Worm (Caenorhabditis elegans) whole organism, L3 larva: ENCODE data around the gene K09H11.9.

Experiments
- ZK546.5 ChIP-seq: sonication (generic microtip); optimal IDR thresholded peaks from 2 replicates; lab custom pipeline; 2017; ENCODE audit warnings: missing biosample characterization, missing genetic modification characterization
- ama-1 ChIP-seq: fragments of 150-350 bp; optimal IDR thresholded peaks from 2 replicates; lab custom pipeline; 2018
- ceh-16 ChIP-seq: sonication (generic microtip); optimal IDR thresholded peaks from 2 replicates; lab custom pipeline; 2017; ENCODE audit warnings: missing biosample characterization, missing genetic modification characterization
- ceh-28 ChIP-seq: fragments of 150-350 bp; optimal IDR thresholded peaks from 2 replicates; lab custom pipeline; 2014; ENCODE audit warnings: missing biosample characterization, missing genetic modification reagents, missing genetic modification characterization
- egl-5 ChIP-seq: fragments of 150-350 bp; optimal IDR thresholded peaks from 2 replicates; lab custom pipeline; 2017; ENCODE audit warnings: missing biosample characterization, missing genetic modification reagents, missing genetic modification characterization, inconsistent platforms
- hmg-11 ChIP-seq: sonication (generic microtip); optimal IDR thresholded peaks from 2 replicates; lab custom pipeline; 2016; ENCODE audit warnings: missing genetic modification characterization, missing compliant biosample characterization
- mdl-1 ChIP-seq: fragments of 150-350 bp; optimal IDR thresholded peaks from 2 replicates; lab custom pipeline; 2014; ENCODE audit warnings: missing biosample characterization, missing genetic modification characterization
- nfya-1 ChIP-seq: sonication (generic microtip); optimal IDR thresholded peaks from 2 replicates; lab custom pipeline; 2017; ENCODE audit warnings: missing genetic modification characterization, mild to moderate bottlenecking, missing compliant biosample characterization, antibody characterized with exemption, moderate library complexity; ENCODE audit not compliant: insufficient read depth
- nhr-12 ChIP-seq: fragments of 150-350 bp; optimal IDR thresholded peaks from 2 replicates; lab custom pipeline; 2014; ENCODE audit warnings: missing biosample characterization, missing genetic modification characterization
- nhr-25 ChIP-seq: sonication (generic microtip); optimal IDR thresholded peaks from 2 replicates; lab custom pipeline; 2017; ENCODE audit warnings: missing biosample characterization, missing genetic modification characterization
- nhr-28 ChIP-seq: fragments of 150-350 bp; optimal IDR thresholded peaks from 2 replicates; lab custom pipeline; 2014; ENCODE audit warnings: missing biosample characterization, missing genetic modification characterization
- nhr-67 ChIP-seq: fragments of 150-350 bp; optimal IDR thresholded peaks from 2 replicates; lab custom pipeline; 2014; ENCODE audit warnings: missing biosample characterization, missing genetic modification characterization
- nhr-76 ChIP-seq: fragments of 150-350 bp; sonication (generic microtip); optimal IDR thresholded peaks from 5 replicates; lab custom pipeline; 2014; ENCODE audit warnings: missing biosample characterization, missing genetic modification characterization
- pha-4 ChIP-seq: fragments of 150-350 bp; optimal IDR thresholded peaks from 2 replicates; lab custom pipeline; 2014; ENCODE audit warnings: missing biosample characterization, missing genetic modification reagents, missing genetic modification characterization
- pqm-1 ChIP-seq: fragments of 150-350 bp; optimal IDR thresholded peaks from 2 replicates; lab custom pipeline; 2017; ENCODE audit warnings: missing biosample characterization, missing genetic modification characterization, inconsistent platforms
- sea-2 ChIP-seq: fragments of 150-350 bp; sonication (generic microtip); optimal IDR thresholded peaks from 4 replicates; lab custom pipeline; 2014; ENCODE audit warnings: missing biosample characterization, missing genetic modification reagents, missing genetic modification characterization
- snpc-4 ChIP-seq: fragments of 150-350 bp; optimal IDR thresholded peaks from 2 replicates; lab custom pipeline; 2014; ENCODE audit warnings: missing biosample characterization, missing genetic modification characterization
- unc-39 ChIP-seq: sonication (generic microtip); optimal IDR thresholded peaks from 4 replicates; lab custom pipeline; 2017; ENCODE audit warnings: missing biosample characterization, missing genetic modification characterization
- zag-1 ChIP-seq: fragments of 150-350 bp; optimal IDR thresholded peaks from 2 replicates; lab custom pipeline; 2014; ENCODE audit warnings: missing biosample characterization, missing genetic modification characterization
- ztf-4 ChIP-seq: fragments of 150-350 bp; optimal IDR thresholded peaks from 2 replicates; lab custom pipeline; 2014; ENCODE audit warnings: missing biosample characterization, missing genetic modification characterization

Gene K09H11.9

ce11 chrV:5666036-5666729 lies 50.2 kb downstream of the K09H11.9 start, which contains the start of gene C14C11.7:
Gene C14C11.7, minus strand, starts transcription at chrV:5666086.
- no peak for TF ChIP-seq nhr-25 (tag; lab: Kevin White, UChicago)
- no peak for TF ChIP-seq nhr-28 (tag; lab: Kevin White, UChicago)
- TF ChIP-seq pha-4 (tag; lab: Kevin White, UChicago): no peak
- TF ChIP-seq zag-1: no peak
- no peak for TF ChIP-seq ceh-16 (tag; lab: Kevin White, UChicago)
- TF ChIP-seq mdl-1: no peak
- TF ChIP-seq nfya-1 (tag; lab: Kevin White, UChicago): no peak
- no peak for TF ChIP-seq nhr-12
- no peak for TF ChIP-seq ztf-4
- TF ChIP-seq sea-2 (GFP tag; lab: Kevin White, UChicago): no peak
- no peak for TF ChIP-seq unc-39 (tag; lab: Kevin White, UChicago)
- no peak for TF ChIP-seq snpc-4 (tag; lab: Kevin White, UChicago)
- no peak for TF ChIP-seq ceh-28 (tag; lab: Kevin White, UChicago)
- TF ChIP-seq ama-1 (lab: Kevin White, UChicago): no peak
- TF ChIP-seq ZK546.5 (tag; lab: Kevin White, UChicago): no peak
- no peak for TF ChIP-seq nhr-67 (tag; lab: Kevin White, UChicago)
- TF ChIP-seq nhr-76 (tag; lab: Kevin White, UChicago): no peak
- TF ChIP-seq pqm-1 (tag; lab: Kevin White, UChicago): no peak
- TF ChIP-seq egl-5 (tag; lab: Kevin White, UChicago): no peak
- no peak for TF ChIP-seq hmg-11
